Fruit fly (Drosophila melanogaster): ENCODE data around the gene CG43098.

The CG43098 gene

dm6 chr3L:3632500-3633183 lies 26.2 kb upstream of the CG43098 start (continued):
- TF ChIP-seq pros (GFP tag; optimal IDR thresholded peaks at IDR 0.05) (no peak), Tbp (GFP tag; optimal IDR thresholded peaks at IDR 0.05) (no peak), ind (GFP tag; optimal IDR thresholded peaks at IDR 0.05) (peak; percentile 73), bab2 (GFP tag; optimal IDR thresholded peaks at IDR 0.05) (peak; percentile 18), HmgZ (tag; optimal IDR thresholded peaks at IDR 0.05) (peak; percentile 74), CG5245 (GFP tag; optimal IDR thresholded peaks at IDR 0.05) (peak; percentile 43), Bgb (GFP tag; IDR thresholded peaks at IDR 0.05; ENCODE audit: partially characterized antibody) (peak; percentile 17; the same call in 1 of the 2 replicates), CG10267 (tag; optimal IDR thresholded peaks at IDR 0.05) (peak; percentile 56), CG17385 (GFP tag; optimal IDR thresholded peaks at IDR 0.05) (peak; percentile 83), CG16815 (GFP tag; optimal IDR thresholded peaks at IDR 0.05) (peak; percentile 80), CG34422 (GFP tag; IDR thresholded peaks at IDR 0.05) (peak; percentile 87), MBD-R2 (GFP tag; IDR thresholded peaks at IDR 0.05) (peak; percentile 48; the same call in 1 of the 2 replicates), ac (GFP tag; optimal IDR thresholded peaks at IDR 0.05) (no peak), zfh1 (GFP tag; IDR thresholded peaks at IDR 0.05) (peak; percentile 89), lbe (GFP tag; optimal IDR thresholded peaks at IDR 0.05) (no peak), Poxn (GFP tag; IDR thresholded peaks at IDR 0.05) (peak; percentile 77), nom (GFP tag; optimal IDR thresholded peaks at IDR 0.05) (no peak), lov (optimal IDR thresholded peaks at IDR 0.05) (no peak), lov (GFP tag; IDR thresholded peaks at IDR 0.05) (peak; percentile 53; the same call in 1 of the 3 replicates), nmo (GFP tag; optimal IDR thresholded peaks at IDR 0.05) (peak; percentile 89), CG3065 (GFP tag; optimal IDR thresholded peaks at IDR 0.05) (peak; percentile 20), gt (GFP tag; IDR thresholded peaks at IDR 0.05) (0 out of 2 replicates have a peak, but pooled peaks have one; percentile 31), CTCF (GFP tag; optimal IDR thresholded peaks at IDR 0.05) (peak; percentile 23), CG17186 (GFP tag; optimal IDR thresholded peaks at IDR 0.05) (no peak), CHES-1-like (GFP tag; optimal IDR thresholded peaks at IDR 0.05) (no peak), run (tag; optimal IDR thresholded peaks at IDR 0.05) (peak; percentile 52), Dek (tag; optimal IDR thresholded peaks at IDR 0.05) (peak; percentile 81), org-1 (GFP tag; optimal IDR thresholded peaks at IDR 0.05) (peak; percentile 81), CG10147 (GFP tag; optimal IDR thresholded peaks at IDR 0.05) (peak; percentile 77), CG4854 (GFP tag; optimal IDR thresholded peaks at IDR 0.05) (no peak), Eip74EF (GFP tag; optimal IDR thresholded peaks at IDR 0.05) (peak in 1 of 2 experiments; percentile 62), tx (GFP tag; optimal IDR thresholded peaks at IDR 0.05) (no peak), chif (GFP tag; optimal IDR thresholded peaks at IDR 0.05) (no peak), nerfin-1 (tag; optimal IDR thresholded peaks at IDR 0.05) (peak; percentile 52), CG6175 (GFP tag; IDR thresholded peaks at IDR 0.05) (peak; percentile 42; the same call in 2 of the 3 replicates), CG1603 (tag; optimal IDR thresholded peaks at IDR 0.05) (no peak), otp (GFP tag; IDR thresholded peaks at IDR 0.05) (peak; percentile 81), emc (GFP tag; optimal IDR thresholded peaks at IDR 0.05) (no peak), CG2116 (GFP tag; optimal IDR thresholded peaks at IDR 0.05) (peak; percentile 33), CG14710 (tag; optimal IDR thresholded peaks at IDR 0.05) (peak; percentile 23), al (GFP tag; IDR thresholded peaks at IDR 0.05) (peak; percentile 87), CG15601 (tag; optimal IDR thresholded peaks at IDR 0.05) (peak; percentile 50), pum (GFP tag; optimal IDR thresholded peaks at IDR 0.05) (no peak), ttk (GFP tag; IDR thresholded peaks at IDR 0.05) (peak; percentile 88), dm (GFP tag; optimal IDR thresholded peaks at IDR 0.05) (no peak), gsb (GFP tag; IDR thresholded peaks at IDR 0.05) (peak; percentile 79), Chrac-16 (GFP tag; optimal IDR thresholded peaks at IDR 0.05) (peak; percentile 79), tna (GFP tag; IDR thresholded peaks at IDR 0.05; ENCODE audit: partially characterized antibody) (peak; percentile 27; the same call in 1 of the 2 replicates), Awh (GFP tag; IDR thresholded peaks at IDR 0.05) (peak; percentile 78), dpn (GFP tag; optimal IDR thresholded peaks at IDR 0.05) (peak; percentile 40 to 87)

All from whole organism, embryonic.